Worm (Caenorhabditis elegans): ENCODE data around the gene prx-5.

prx-5 gene

ce11 chrII:8744555-8745448 lies 40.2 kb downstream of the prx-5 start:
- no peak for TF ChIP-seq cog-1 (tag; optimal IDR thresholded peaks at IDR 0.05)

DNA sequence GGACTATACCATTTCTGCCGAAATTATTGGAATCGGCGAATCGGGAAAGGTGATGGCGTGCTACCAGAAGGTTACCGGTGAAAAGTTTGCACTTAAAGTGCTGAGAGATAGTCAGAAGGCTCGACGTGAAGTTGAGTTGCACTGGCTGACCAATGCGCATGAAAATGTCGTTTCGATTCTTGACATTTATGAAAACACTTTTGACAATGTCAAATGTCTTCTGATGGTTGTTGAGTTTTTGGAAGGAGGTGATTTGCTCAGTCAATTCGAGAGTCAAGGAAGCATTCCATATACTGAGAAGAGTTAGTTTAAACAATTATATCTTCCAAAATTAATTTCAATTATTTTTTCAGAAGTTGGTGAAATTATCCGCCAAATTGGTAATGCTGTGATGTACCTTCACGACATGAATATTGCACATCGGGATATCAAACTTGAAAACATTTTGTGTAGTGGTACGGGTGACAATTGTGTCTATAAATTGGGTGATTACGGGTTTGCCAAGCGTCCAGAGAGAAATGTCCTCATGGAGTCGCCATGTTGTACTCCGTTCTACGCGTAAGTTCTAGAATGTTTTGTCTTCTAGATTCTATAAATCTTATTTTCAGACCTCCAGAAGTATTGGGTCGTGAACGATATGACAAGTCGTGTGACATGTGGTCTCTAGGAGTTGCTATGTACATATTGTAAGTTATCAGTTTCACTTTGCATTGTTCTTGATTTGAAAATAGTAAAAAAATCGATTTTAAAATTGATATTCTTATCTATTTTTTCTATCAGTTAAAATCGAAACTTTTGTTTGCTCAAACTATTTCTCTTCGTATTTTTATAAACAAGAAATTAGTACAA lies 41.0 kb downstream of the prx-5 start:
- TF ChIP-seq tab-1 (GFP tag; IDR thresholded peaks at IDR 0.05) (no peak), klf-2 (GFP tag; conservative IDR thresholded peaks at IDR 0.05) (no peak), ztf-23 (GFP tag; IDR thresholded peaks at IDR 0.05) (no peak)

DNA sequence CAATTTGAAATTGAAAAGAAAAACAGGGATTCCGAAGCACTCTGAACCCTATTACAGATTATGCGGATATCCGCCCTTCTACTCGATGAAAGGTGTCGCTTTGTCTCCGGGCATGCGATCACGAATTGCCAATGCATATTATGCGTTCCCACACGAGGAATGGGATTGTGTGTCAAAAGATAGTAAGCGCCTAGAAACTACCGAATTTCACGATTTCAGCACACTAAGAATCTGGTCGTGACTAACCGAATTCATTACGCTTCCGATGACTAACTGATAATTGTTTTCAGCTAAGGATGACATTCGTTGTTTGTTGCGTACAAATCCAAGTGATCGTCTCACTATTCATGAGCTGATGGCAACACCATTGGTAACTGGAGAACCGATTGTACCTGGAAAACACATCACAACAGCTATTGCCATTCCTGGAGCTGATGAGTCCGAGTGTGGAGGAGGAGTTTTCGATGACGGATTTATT lies 41.7 kb downstream of the prx-5 start:
- no peak for TF ChIP-seq med-1 (GFP tag; optimal IDR thresholded peaks at IDR 0.05; ENCODE audit: insufficient read depth)
- no peak for TF ChIP-seq ztf-23 (GFP tag; IDR thresholded peaks at IDR 0.05)
- TF ChIP-seq ztf-29 (GFP tag; IDR thresholded peaks at IDR 0.05) = no peak
- TF ChIP-seq ref-1 (GFP tag; conservative IDR thresholded peaks at IDR 0.05) = no peak
- no peak for TF ChIP-seq klf-2 (GFP tag; conservative IDR thresholded peaks at IDR 0.05)
- TF ChIP-seq cog-1 (tag; optimal IDR thresholded peaks at IDR 0.05) = no peak
- TF ChIP-seq tab-1 (GFP tag; IDR thresholded peaks at IDR 0.05) = no peak
- no peak for TF ChIP-seq T22C8.4 (GFP tag; IDR thresholded peaks at IDR 0.05)
- TF ChIP-seq flt-1 (GFP tag; IDR thresholded peaks at IDR 0.05) = no peak

DNA sequence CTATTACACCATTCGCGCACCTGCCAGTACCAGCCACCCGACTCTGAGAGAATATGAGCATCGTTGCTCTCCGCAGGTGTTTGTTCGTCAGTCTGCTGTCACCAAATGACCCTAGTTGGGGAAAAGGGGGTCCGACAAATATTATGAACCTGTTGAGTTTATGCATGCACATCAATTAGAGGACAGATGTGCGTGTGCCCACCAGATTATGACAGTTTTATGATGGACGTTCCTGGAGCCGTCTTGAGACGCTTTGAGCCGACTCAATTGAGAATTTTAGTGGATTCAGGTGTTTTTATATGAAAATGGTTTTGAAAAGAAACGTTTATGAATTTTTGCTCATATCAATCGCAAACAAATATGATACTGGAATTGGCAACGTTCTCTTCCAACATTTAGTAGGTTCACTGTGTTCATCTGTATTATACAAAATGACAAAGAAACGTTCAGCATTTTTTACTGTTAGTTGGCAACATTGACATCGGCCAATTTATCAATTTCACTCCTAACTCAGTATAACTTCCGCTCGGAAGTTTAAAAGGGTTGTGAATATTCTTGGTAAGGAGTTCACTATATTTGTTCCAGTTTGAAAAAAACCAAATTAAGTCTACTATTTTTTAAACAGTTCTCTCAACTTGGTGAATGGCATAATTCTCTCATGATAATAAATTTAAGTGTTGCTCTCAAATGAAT lies 42.8 kb downstream of the prx-5 start:
- TF ChIP-seq klf-2 (GFP tag; conservative IDR thresholded peaks at IDR 0.05) (no peak), cog-1 (tag; optimal IDR thresholded peaks at IDR 0.05) (no peak), tab-1 (GFP tag; IDR thresholded peaks at IDR 0.05) (no peak), flt-1 (GFP tag; IDR thresholded peaks at IDR 0.05) (peak; percentile 63; the same call in 1 of the 2 replicates)

DNA sequence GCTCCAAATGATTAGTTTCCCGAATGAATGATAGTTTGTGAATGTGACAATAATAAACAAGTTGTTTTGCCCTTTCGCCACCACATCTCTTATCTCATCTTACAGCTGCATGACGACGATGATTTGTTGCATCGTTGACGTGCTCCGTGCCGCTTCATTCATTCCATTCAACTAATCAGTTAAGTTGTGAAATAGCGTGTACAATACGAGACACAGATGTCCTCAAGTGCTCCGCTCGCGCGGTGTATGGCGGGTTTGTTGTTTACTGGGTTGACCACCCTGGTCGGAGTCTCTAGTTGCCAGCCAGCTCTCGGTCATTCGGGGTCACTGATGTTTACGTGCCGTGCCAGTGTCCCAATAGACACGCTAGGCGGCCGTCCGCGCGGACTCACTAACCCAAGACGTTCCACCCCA lies 43.3 kb downstream of the prx-5 start:
- TF ChIP-seq tab-1 (GFP tag; IDR thresholded peaks at IDR 0.05) = no peak
- TF ChIP-seq ref-1 (GFP tag; conservative IDR thresholded peaks at IDR 0.05) = peak; percentile 55; the same call in 1 of the 2 replicates
- TF ChIP-seq med-1 (GFP tag; optimal IDR thresholded peaks at IDR 0.05; ENCODE audit: insufficient read depth) = no peak
- no peak for TF ChIP-seq ztf-23 (GFP tag; IDR thresholded peaks at IDR 0.05)
- peak; percentile 79 for TF ChIP-seq cog-1 (tag; optimal IDR thresholded peaks at IDR 0.05)
- TF ChIP-seq flt-1 (GFP tag; IDR thresholded peaks at IDR 0.05) = 0 out of 2 replicates have a peak, but pooled peaks have one; percentile 46

ce11 chrII:8748638-8749037 lies 44.0 kb downstream of the prx-5 start:
- no peak for TF ChIP-seq cog-1 (tag; optimal IDR thresholded peaks at IDR 0.05)
- TF ChIP-seq klf-2 (GFP tag; conservative IDR thresholded peaks at IDR 0.05) = no peak
- no peak for TF ChIP-seq ztf-23 (GFP tag; IDR thresholded peaks at IDR 0.05)
- TF ChIP-seq tab-1 (GFP tag; IDR thresholded peaks at IDR 0.05) = no peak
- TF ChIP-seq flt-1 (GFP tag; IDR thresholded peaks at IDR 0.05) = no peak
- no peak for TF ChIP-seq ztf-29 (GFP tag; IDR thresholded peaks at IDR 0.05)
- no peak for TF ChIP-seq ref-1 (GFP tag; conservative IDR thresholded peaks at IDR 0.05)

- TF ChIP-seq ref-1 (GFP tag; conservative IDR thresholded peaks at IDR 0.05) = no peak
- TF ChIP-seq flt-1 (GFP tag; IDR thresholded peaks at IDR 0.05) = no peak
- TF ChIP-seq ztf-29 (GFP tag; IDR thresholded peaks at IDR 0.05) = no peak
- TF ChIP-seq cog-1 (tag; optimal IDR thresholded peaks at IDR 0.05) = no peak
- no peak for TF ChIP-seq tab-1 (GFP tag; IDR thresholded peaks at IDR 0.05)
- TF ChIP-seq T22C8.4 (GFP tag; IDR thresholded peaks at IDR 0.05) = no peak
- no peak for TF ChIP-seq klf-2 (GFP tag; conservative IDR thresholded peaks at IDR 0.05)
- TF ChIP-seq med-1 (GFP tag; optimal IDR thresholded peaks at IDR 0.05; ENCODE audit: insufficient read depth) = no peak
- TF ChIP-seq ztf-23 (GFP tag; IDR thresholded peaks at IDR 0.05) = no peak
Measured at ce11 chrII:8749084-8749483, 44.5 kb downstream of the prx-5 start.

- TF ChIP-seq ref-1 (GFP tag; conservative IDR thresholded peaks at IDR 0.05) = no peak
- TF ChIP-seq klf-2 (GFP tag; conservative IDR thresholded peaks at IDR 0.05) = no peak
- TF ChIP-seq T22C8.4 (GFP tag; IDR thresholded peaks at IDR 0.05) = no peak
- TF ChIP-seq cog-1 (tag; optimal IDR thresholded peaks at IDR 0.05) = no peak
- no peak for TF ChIP-seq med-1 (GFP tag; optimal IDR thresholded peaks at IDR 0.05; ENCODE audit: insufficient read depth)
- TF ChIP-seq tab-1 (GFP tag; IDR thresholded peaks at IDR 0.05) = no peak
- TF ChIP-seq ztf-29 (GFP tag; IDR thresholded peaks at IDR 0.05) = no peak
- no peak for TF ChIP-seq ztf-23 (GFP tag; IDR thresholded peaks at IDR 0.05)
- no peak for TF ChIP-seq flt-1 (GFP tag; IDR thresholded peaks at IDR 0.05)
Measured at ce11 chrII:8750056-8750455, 45.4 kb downstream of the prx-5 start.

- TF ChIP-seq ztf-23 (GFP tag; IDR thresholded peaks at IDR 0.05) (0 out of 2 replicates have a peak, but pooled peaks have one; percentile 18), T22C8.4 (GFP tag; IDR thresholded peaks at IDR 0.05) (no peak)
Measured at ce11 chrII:8751042-8751441, 46.4 kb downstream of the prx-5 start.
